Fruit fly (Drosophila melanogaster): ENCODE measurements around the gene CG3176.
"Not testable (repeated sequence)": the region's sequence is repeated elsewhere in the genome, so short reads cannot be mapped to it uniquely, and the experiment has no call there.

CG3176 gene

DNA sequence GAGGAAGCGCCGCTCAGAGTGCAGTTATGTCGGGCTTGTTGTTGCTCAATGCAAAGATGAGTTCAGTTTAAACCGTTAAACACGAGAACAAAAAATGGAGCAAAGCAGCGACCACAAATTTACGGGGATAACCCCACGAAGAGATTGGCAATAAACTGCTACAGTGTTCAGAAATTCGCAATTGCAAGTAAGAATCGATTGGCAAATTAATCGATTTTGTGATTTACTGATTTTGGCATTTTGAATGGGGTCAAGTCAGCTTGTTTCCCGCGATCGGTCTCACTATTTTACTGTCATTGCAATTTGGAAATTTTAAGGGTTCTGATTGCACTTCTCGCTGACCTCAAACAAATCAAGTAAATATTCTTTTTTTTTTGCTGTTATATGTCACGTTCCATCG is at the start of gene CG3176:
Gene CG3176, plus strand, starts transcription at position 221 of the 400 bp plus-strand sequence.
- not testable (repeated sequence) for TF ChIP-seq CG33017 (tag; optimal IDR thresholded peaks at IDR 0.05); ovo (GFP tag; optimal IDR thresholded peaks at IDR 0.05); tj (GFP tag; optimal IDR thresholded peaks at IDR 0.05)

- TF ChIP-seq Clk (GFP tag; optimal IDR thresholded peaks at IDR 0.05) (no peak), cic (GFP tag; optimal IDR thresholded peaks at IDR 0.05) (no peak), CG5204 (GFP tag; optimal IDR thresholded peaks at IDR 0.05) (no peak), tj (GFP tag; optimal IDR thresholded peaks at IDR 0.05) (no peak), CG14711 (tag; optimal IDR thresholded peaks at IDR 0.05) (no peak), cnc (optimal IDR thresholded peaks at IDR 0.05) (no peak)
Observed at dm6 chrX:437404-437803, 44.3 kb upstream of the CG3176 start, which contains the start of gene Pgcl. Pgcl (minus strand) TSS chrX:437448.

dm6 chrX:441295-441694 is 40.4 kb upstream of the CG3176 start:
- no peak for TF ChIP-seq CG5204 (GFP tag; optimal IDR thresholded peaks at IDR 0.05)
- TF ChIP-seq Mnt (GFP tag; optimal IDR thresholded peaks at IDR 0.05): no peak
- TF ChIP-seq toe (GFP tag; optimal IDR thresholded peaks at IDR 0.05): no peak
- TF ChIP-seq CG33017 (tag; optimal IDR thresholded peaks at IDR 0.05): no peak
- no peak for TF ChIP-seq CG14711 (tag; optimal IDR thresholded peaks at IDR 0.05)
- no peak for TF ChIP-seq CG11617 (GFP tag; optimal IDR thresholded peaks at IDR 0.05)
- TF ChIP-seq bab1 (GFP tag; optimal IDR thresholded peaks at IDR 0.05): no peak
- TF ChIP-seq tj (GFP tag; optimal IDR thresholded peaks at IDR 0.05): no peak
- TF ChIP-seq cnc (optimal IDR thresholded peaks at IDR 0.05): no peak
- no peak for TF ChIP-seq Crg-1 (GFP tag; optimal IDR thresholded peaks at IDR 0.05)
- no peak for TF ChIP-seq kay (GFP tag; ENCODE audit: borderline replicate concordance)
- TF ChIP-seq cic (GFP tag; optimal IDR thresholded peaks at IDR 0.05): no peak
- TF ChIP-seq CG7101 (tag; optimal IDR thresholded peaks at IDR 0.05): no peak

DNA sequence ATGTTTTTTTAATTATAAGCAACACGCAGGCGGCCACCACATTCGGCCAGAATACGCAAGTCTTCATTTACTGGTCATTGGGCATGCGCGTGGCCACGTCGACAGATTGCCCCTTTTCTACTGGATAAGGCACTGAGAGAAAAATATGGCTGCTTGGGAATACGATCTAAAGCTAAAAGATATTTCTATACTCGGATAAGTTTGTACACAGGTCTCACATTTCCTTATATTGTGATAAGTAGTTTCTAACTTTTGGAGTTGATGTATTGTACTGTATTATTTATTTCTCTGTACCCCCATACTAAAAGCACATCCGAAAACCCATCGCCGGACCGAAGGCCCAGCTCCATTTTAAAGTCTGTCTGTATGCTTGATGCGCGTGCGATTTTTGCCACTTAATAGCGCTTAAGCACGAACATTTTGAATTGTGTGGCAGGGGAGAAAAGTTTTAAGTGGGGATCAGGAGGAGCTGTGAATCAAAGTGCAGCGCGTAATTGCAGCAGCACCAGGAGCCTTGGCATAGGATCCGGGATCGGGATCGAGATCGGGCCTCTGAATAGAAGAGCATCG is 37.6 kb upstream of the CG3176 start:
- TF ChIP-seq kay (GFP tag; ENCODE audit: borderline replicate concordance): no peak
- no peak for TF ChIP-seq CG7101 (tag; optimal IDR thresholded peaks at IDR 0.05)
- TF ChIP-seq Clk (GFP tag; optimal IDR thresholded peaks at IDR 0.05): no peak
- no peak for TF ChIP-seq CG11617 (GFP tag; optimal IDR thresholded peaks at IDR 0.05)
- TF ChIP-seq tj (GFP tag; optimal IDR thresholded peaks at IDR 0.05): no peak
- TF ChIP-seq Crg-1 (GFP tag; optimal IDR thresholded peaks at IDR 0.05): no peak
- TF ChIP-seq cic (GFP tag; optimal IDR thresholded peaks at IDR 0.05): no peak
- no peak for TF ChIP-seq CG5204 (GFP tag; optimal IDR thresholded peaks at IDR 0.05)
- TF ChIP-seq bab1 (GFP tag; optimal IDR thresholded peaks at IDR 0.05): no peak
- TF ChIP-seq CG14711 (tag; optimal IDR thresholded peaks at IDR 0.05): no peak

- TF ChIP-seq CG14711 (tag; optimal IDR thresholded peaks at IDR 0.05): no peak
- TF ChIP-seq CG11617 (GFP tag; optimal IDR thresholded peaks at IDR 0.05): no peak
- TF ChIP-seq kay (GFP tag; ENCODE audit: borderline replicate concordance): no peak
- TF ChIP-seq CG5204 (GFP tag; optimal IDR thresholded peaks at IDR 0.05): no peak
- no peak for TF ChIP-seq Crg-1 (GFP tag; optimal IDR thresholded peaks at IDR 0.05)
- no peak for TF ChIP-seq cnc (optimal IDR thresholded peaks at IDR 0.05)
- no peak for TF ChIP-seq Hr96 (GFP tag; optimal IDR thresholded peaks at IDR 0.05)
Observed at dm6 chrX:446002-446401, 35.7 kb upstream of the CG3176 start.

DNA sequence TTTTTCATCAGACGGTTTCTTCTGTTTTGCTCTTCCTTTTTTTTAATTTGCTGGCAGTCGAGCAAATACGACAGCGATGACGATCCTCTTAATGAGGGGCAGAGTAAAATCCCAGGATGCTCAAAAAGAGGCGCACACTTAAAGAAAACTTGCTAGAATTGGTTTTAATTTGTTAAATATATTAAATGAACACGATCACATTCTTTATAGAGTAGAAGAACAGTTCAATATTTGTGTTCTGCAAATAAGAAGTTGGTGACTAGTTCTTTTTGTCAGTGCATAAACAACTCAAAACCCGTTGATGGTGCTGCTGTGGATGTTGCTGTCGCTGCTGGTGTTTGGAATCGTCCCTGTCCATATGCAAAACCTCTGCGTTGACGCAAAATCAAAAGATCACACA is 33.4 kb upstream of the CG3176 start:
- TF ChIP-seq CG7101 (tag; optimal IDR thresholded peaks at IDR 0.05) (no peak), bab1 (GFP tag; optimal IDR thresholded peaks at IDR 0.05) (no peak), CG1620 (GFP tag; optimal IDR thresholded peaks at IDR 0.05) (no peak), Clk (GFP tag; optimal IDR thresholded peaks at IDR 0.05) (no peak), Crg-1 (GFP tag; optimal IDR thresholded peaks at IDR 0.05) (no peak), CG33017 (tag; optimal IDR thresholded peaks at IDR 0.05) (no peak)

- TF ChIP-seq CG11617 (GFP tag; optimal IDR thresholded peaks at IDR 0.05): no peak
- no peak for TF ChIP-seq CG1620 (GFP tag; optimal IDR thresholded peaks at IDR 0.05)
- TF ChIP-seq cic (GFP tag; optimal IDR thresholded peaks at IDR 0.05): no peak
- no peak for TF ChIP-seq toe (GFP tag; optimal IDR thresholded peaks at IDR 0.05)
- TF ChIP-seq pad (GFP tag; optimal IDR thresholded peaks at IDR 0.05): no peak
- TF ChIP-seq cnc (optimal IDR thresholded peaks at IDR 0.05): no peak
- TF ChIP-seq tj (GFP tag; optimal IDR thresholded peaks at IDR 0.05): no peak
- TF ChIP-seq kay (GFP tag; ENCODE audit: borderline replicate concordance): no peak
- no peak for TF ChIP-seq CG14711 (tag; optimal IDR thresholded peaks at IDR 0.05)
- TF ChIP-seq Mnt (GFP tag; optimal IDR thresholded peaks at IDR 0.05): no peak
- TF ChIP-seq CG7101 (tag; optimal IDR thresholded peaks at IDR 0.05): no peak
- TF ChIP-seq ovo (GFP tag; optimal IDR thresholded peaks at IDR 0.05): no peak
- TF ChIP-seq CG7045 (GFP tag; optimal IDR thresholded peaks at IDR 0.05): no peak
- TF ChIP-seq Hr96 (GFP tag; optimal IDR thresholded peaks at IDR 0.05): no peak
Observed at dm6 chrX:448978-449377, 32.7 kb upstream of the CG3176 start.

DNA sequence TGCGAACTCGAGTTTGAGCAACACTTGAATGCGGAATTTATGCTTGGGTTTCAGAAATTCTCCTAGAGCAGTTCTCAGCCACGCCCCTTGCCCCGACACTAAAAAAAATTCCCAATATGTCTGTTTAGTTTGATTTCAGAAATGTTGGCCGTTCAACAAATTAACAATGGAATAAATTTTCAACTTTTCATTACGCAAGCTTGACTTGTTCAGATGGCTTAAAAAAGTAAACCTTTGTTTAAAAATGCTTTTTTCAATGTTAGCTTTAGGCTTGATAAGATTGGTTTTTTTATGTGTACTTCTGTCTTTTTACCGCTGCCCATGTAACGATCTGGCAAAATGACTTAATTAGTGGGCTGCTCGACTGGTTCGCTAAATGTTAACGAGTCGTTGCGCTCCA is 28.9 kb upstream of the CG3176 start:
- no peak for TF ChIP-seq ovo (GFP tag; optimal IDR thresholded peaks at IDR 0.05)
- no peak for TF ChIP-seq toe (GFP tag; optimal IDR thresholded peaks at IDR 0.05)
- TF ChIP-seq Hr96 (GFP tag; optimal IDR thresholded peaks at IDR 0.05): no peak
- TF ChIP-seq CG12768 (GFP tag; optimal IDR thresholded peaks at IDR 0.05): no peak
- TF ChIP-seq Clk (GFP tag; optimal IDR thresholded peaks at IDR 0.05): no peak
- TF ChIP-seq Crg-1 (GFP tag; optimal IDR thresholded peaks at IDR 0.05): no peak
- no peak for TF ChIP-seq cnc (optimal IDR thresholded peaks at IDR 0.05)
- TF ChIP-seq CG5204 (GFP tag; optimal IDR thresholded peaks at IDR 0.05): no peak
- no peak for TF ChIP-seq CG7045 (GFP tag; optimal IDR thresholded peaks at IDR 0.05)
- no peak for TF ChIP-seq cic (GFP tag; optimal IDR thresholded peaks at IDR 0.05)
- no peak for TF ChIP-seq tj (GFP tag; optimal IDR thresholded peaks at IDR 0.05)
- no peak for TF ChIP-seq CG1620 (GFP tag; optimal IDR thresholded peaks at IDR 0.05)
- TF ChIP-seq kay (GFP tag; ENCODE audit: borderline replicate concordance): no peak
- no peak for TF ChIP-seq CG11617 (GFP tag; optimal IDR thresholded peaks at IDR 0.05)
